Worm (Caenorhabditis elegans) whole organism, L3 larva: ENCODE data around the gene F37A8.1.

Experiments used
- ZK546.5 ChIP-seq: sonication (generic microtip); optimal IDR thresholded peaks from 2 replicates; lab custom pipeline; 2017; ENCODE audit warnings: missing biosample characterization, missing genetic modification characterization
- ceh-28 ChIP-seq: fragments of 150-350 bp; optimal IDR thresholded peaks from 2 replicates; lab custom pipeline; 2014; ENCODE audit warnings: missing biosample characterization, missing genetic modification reagents, missing genetic modification characterization
- egl-27 ChIP-seq: sonication (generic microtip); optimal IDR thresholded peaks from 4 replicates; lab custom pipeline; 2017; ENCODE audit warnings: missing biosample characterization, missing genetic modification reagents, missing genetic modification characterization
- elt-3 ChIP-seq, 3 experiments: fragments of 150-350 bp in 1 of 3; sonication (generic microtip) in 2 of 3; optimal IDR thresholded peaks; 2 replicates in 2 of 3; 4 replicates in 1 of 3; lab custom pipeline; 2014 to 2017; ENCODE audit warnings: missing biosample characterization in 3 of 3, missing genetic modification characterization in 3 of 3
- fkh-2 ChIP-seq: fragments of 150-350 bp; optimal IDR thresholded peaks from 2 replicates; lab custom pipeline; 2014; ENCODE audit warnings: missing biosample characterization, missing genetic modification reagents, missing genetic modification characterization
- lin-39 ChIP-seq: fragments of 150-350 bp; optimal IDR thresholded peaks from 2 replicates; lab custom pipeline; 2018; ENCODE audit warnings: missing biosample characterization, missing genetic modification reagents, missing genetic modification characterization
- mdl-1 ChIP-seq: fragments of 150-350 bp; optimal IDR thresholded peaks from 2 replicates; lab custom pipeline; 2014; ENCODE audit warnings: missing biosample characterization, missing genetic modification characterization
- nhr-12 ChIP-seq: fragments of 150-350 bp; optimal IDR thresholded peaks from 2 replicates; lab custom pipeline; 2014; ENCODE audit warnings: missing biosample characterization, missing genetic modification characterization
- nhr-25 ChIP-seq: sonication (generic microtip); optimal IDR thresholded peaks from 2 replicates; lab custom pipeline; 2017; ENCODE audit warnings: missing biosample characterization, missing genetic modification characterization
- pqm-1 ChIP-seq: fragments of 150-350 bp; optimal IDR thresholded peaks from 2 replicates; lab custom pipeline; 2017; ENCODE audit warnings: missing biosample characterization, missing genetic modification characterization, inconsistent platforms
- snpc-4 ChIP-seq: fragments of 150-350 bp; optimal IDR thresholded peaks from 2 replicates; lab custom pipeline; 2014; ENCODE audit warnings: missing biosample characterization, missing genetic modification characterization
- unc-39 ChIP-seq: sonication (generic microtip); optimal IDR thresholded peaks from 4 replicates; lab custom pipeline; 2017; ENCODE audit warnings: missing biosample characterization, missing genetic modification characterization
- unc-62 ChIP-seq: fragments of 150-350 bp; sonication (generic microtip); optimal IDR thresholded peaks from 4 replicates; lab custom pipeline; 2014; ENCODE audit warnings: missing biosample characterization, missing genetic modification reagents, missing genetic modification characterization
- ztf-11 ChIP-seq: fragments of 150-350 bp; optimal IDR thresholded peaks from 2 replicates; lab custom pipeline; 2014; ENCODE audit warnings: missing biosample characterization, missing genetic modification characterization

ce11 chrIII:3957850-3958249 is 29.6 kb downstream of the F37A8.1 start:
- TF ChIP-seq pqm-1: no peak
- TF ChIP-seq ZK546.5 (tag; lab: Kevin White, UChicago): no peak
- no peak for TF ChIP-seq ceh-28
- no peak for TF ChIP-seq ztf-11 (tag; lab: Kevin White, UChicago)
- no peak for TF ChIP-seq lin-39
- TF ChIP-seq unc-39 (tag; lab: Kevin White, UChicago): no peak
- no peak for TF ChIP-seq snpc-4 (tag; lab: Kevin White, UChicago)
- TF ChIP-seq elt-3 (tag; optimal IDR thresholded peaks at IDR 0.05; lab: Kevin White, UChicago): no peak
- TF ChIP-seq mdl-1 (tag; lab: Kevin White, UChicago): no peak
- no peak for TF ChIP-seq egl-27 (tag; lab: Kevin White, UChicago)
- TF ChIP-seq unc-62 (GFP tag; lab: Kevin White, UChicago): no peak
- no peak for TF ChIP-seq fkh-2 (tag; lab: Kevin White, UChicago)
- TF ChIP-seq nhr-12: no peak
- TF ChIP-seq nhr-25 (tag; lab: Kevin White, UChicago): no peak
